Worm (Caenorhabditis elegans): ENCODE results near the gene Y57G7A.1.

Y57G7A.1 gene

ce11 chrII:1298169-1298568 lies at the start of gene Y57G7A.1:
TSS of gene Y57G7A.1 (plus strand) at chrII:1298469.
- TF ChIP-seq mls-2 (tag; optimal IDR thresholded peaks at IDR 0.05) (no peak), ces-1 (GFP tag; optimal IDR thresholded peaks at IDR 0.05) (no peak), nhr-2 (tag; optimal IDR thresholded peaks at IDR 0.05) (no peak), unc-39 (tag; optimal IDR thresholded peaks at IDR 0.05) (no peak), flh-1 (GFP tag; optimal IDR thresholded peaks at IDR 0.05) (no peak), elt-1 (tag; optimal IDR thresholded peaks at IDR 0.05; ENCODE audit: borderline replicate concordance, insufficient read depth) (no peak), ztf-11 (tag; optimal IDR thresholded peaks at IDR 0.05) (no peak), sem-2 (GFP tag; optimal IDR thresholded peaks at IDR 0.05) (no peak), lin-13 (tag; optimal IDR thresholded peaks at IDR 0.05) (no peak), nhr-28 (tag; optimal IDR thresholded peaks at IDR 0.05) (no peak), unc-120 (tag; optimal IDR thresholded peaks at IDR 0.05; ENCODE audit: poor library complexity, severe bottlenecking) (no peak), unc-62 (GFP tag; optimal IDR thresholded peaks at IDR 0.05) (no peak), zip-8 (tag; optimal IDR thresholded peaks at IDR 0.05) (no peak), hlh-1 (tag; optimal IDR thresholded peaks at IDR 0.05) (no peak)

DNA sequence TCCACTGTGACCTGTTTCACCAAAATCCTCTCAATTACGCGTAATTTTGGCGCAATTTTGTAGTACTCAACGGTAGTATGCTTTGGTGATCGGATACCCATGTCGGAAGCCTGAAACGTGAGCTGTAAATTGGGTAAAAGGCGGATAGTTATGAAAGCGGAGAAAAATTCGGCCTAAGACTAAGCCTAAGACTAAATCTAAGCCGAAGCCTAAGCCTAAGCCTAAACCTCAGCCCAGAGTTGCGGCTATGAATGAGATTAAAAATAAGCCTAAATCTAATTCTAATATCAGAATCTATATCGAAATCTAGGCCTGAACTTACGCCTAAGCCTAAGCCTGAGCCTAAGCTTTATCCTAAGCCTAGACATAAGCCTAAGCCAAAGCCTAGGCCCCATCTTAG lies 46.0 kb upstream of the Y57G7A.1 start, which contains the start of gene lin-42:
TSS of gene lin-42 (minus strand) at position 101 of the 400 bp plus-strand sequence.
- TF ChIP-seq zip-8 (tag; optimal IDR thresholded peaks at IDR 0.05) (no peak), flh-1 (GFP tag; optimal IDR thresholded peaks at IDR 0.05) (no peak), ztf-11 (tag; optimal IDR thresholded peaks at IDR 0.05) (no peak), nhr-237 (tag; optimal IDR thresholded peaks at IDR 0.05) (no peak), drap-1 (GFP tag; optimal IDR thresholded peaks at IDR 0.05) (no peak), nhr-2 (tag; optimal IDR thresholded peaks at IDR 0.05) (no peak)

ce11 chrII:1255637-1256036 lies 42.6 kb upstream of the Y57G7A.1 start, which contains the start of gene clec-119:
TSS of gene clec-119 (plus strand) at chrII:1255937.
- no peak for TF ChIP-seq drap-1 (GFP tag; optimal IDR thresholded peaks at IDR 0.05)
- no peak for TF ChIP-seq sem-2 (GFP tag; optimal IDR thresholded peaks at IDR 0.05)
- no peak for TF ChIP-seq mab-5 (tag; optimal IDR thresholded peaks at IDR 0.05)
- no peak for TF ChIP-seq lsy-2 (tag; optimal IDR thresholded peaks at IDR 0.05)
- no peak for TF ChIP-seq nhr-28 (tag; optimal IDR thresholded peaks at IDR 0.05)

DNA sequence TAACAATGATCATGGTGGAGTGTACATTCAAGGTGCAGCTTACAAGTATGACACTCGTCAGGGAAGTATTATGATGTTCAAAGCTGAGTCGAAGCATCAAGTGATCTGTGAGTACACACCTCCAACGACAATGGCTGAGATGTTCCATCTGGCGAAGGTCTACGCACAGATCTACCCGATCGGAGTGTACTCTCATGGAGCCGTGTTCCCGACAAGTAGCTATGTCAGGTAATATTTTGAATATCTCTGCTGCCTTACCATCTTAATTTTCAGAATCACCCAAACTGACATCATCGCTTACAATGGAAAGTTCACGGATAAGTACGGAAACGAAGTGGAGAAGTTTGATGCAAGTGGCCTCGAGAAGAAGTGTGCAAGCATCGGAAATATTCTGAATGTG lies 41.5 kb upstream of the Y57G7A.1 start:
- no peak for TF ChIP-seq flh-1 (GFP tag; optimal IDR thresholded peaks at IDR 0.05)
- TF ChIP-seq snpc-4 (tag; optimal IDR thresholded peaks at IDR 0.05): no peak
- no peak for TF ChIP-seq ces-1 (GFP tag; optimal IDR thresholded peaks at IDR 0.05)
- no peak for TF ChIP-seq hlh-1 (tag; optimal IDR thresholded peaks at IDR 0.05)
- no peak for TF ChIP-seq bed-3 (GFP tag; optimal IDR thresholded peaks at IDR 0.05)
- TF ChIP-seq sptf-1 (tag; optimal IDR thresholded peaks at IDR 0.05): no peak
- TF ChIP-seq nhr-237 (tag; optimal IDR thresholded peaks at IDR 0.05): no peak
- TF ChIP-seq sem-2 (GFP tag; optimal IDR thresholded peaks at IDR 0.05): no peak
- TF ChIP-seq elt-3 (tag; optimal IDR thresholded peaks at IDR 0.05): no peak
- TF ChIP-seq elt-1 (tag; optimal IDR thresholded peaks at IDR 0.05; ENCODE audit: borderline replicate concordance, insufficient read depth): no peak
- TF ChIP-seq M03D4.4 (tag; optimal IDR thresholded peaks at IDR 0.05): no peak
- TF ChIP-seq mep-1 (tag; optimal IDR thresholded peaks at IDR 0.05): no peak
- no peak for TF ChIP-seq unc-62 (GFP tag; optimal IDR thresholded peaks at IDR 0.05)

- TF ChIP-seq blmp-1 (tag; optimal IDR thresholded peaks at IDR 0.05) (no peak), nhr-2 (tag; optimal IDR thresholded peaks at IDR 0.05) (no peak), mab-5 (tag; optimal IDR thresholded peaks at IDR 0.05) (no peak), nhr-28 (tag; optimal IDR thresholded peaks at IDR 0.05) (no peak), lin-13 (tag; optimal IDR thresholded peaks at IDR 0.05) (no peak), nhr-237 (tag; optimal IDR thresholded peaks at IDR 0.05) (no peak), cnd-1 (tag; optimal IDR thresholded peaks at IDR 0.05) (no peak), hlh-1 (tag; optimal IDR thresholded peaks at IDR 0.05) (no peak), elt-3 (tag; optimal IDR thresholded peaks at IDR 0.05) (no peak), unc-120 (tag; optimal IDR thresholded peaks at IDR 0.05; ENCODE audit: poor library complexity, severe bottlenecking) (no peak), ham-2 (GFP tag; optimal IDR thresholded peaks at IDR 0.05) (no peak), sem-2 (GFP tag; optimal IDR thresholded peaks at IDR 0.05) (no peak), elt-1 (tag; optimal IDR thresholded peaks at IDR 0.05; ENCODE audit: borderline replicate concordance, insufficient read depth) (no peak), ceh-39 (tag; optimal IDR thresholded peaks at IDR 0.05) (no peak), zip-8 (tag; optimal IDR thresholded peaks at IDR 0.05) (no peak), mls-2 (tag; optimal IDR thresholded peaks at IDR 0.05) (no peak)
These were observed 39.6 kb upstream of the Y57G7A.1 start, which contains the start of gene clpr-2 for ce11 chrII:1258634-1259033. TSS of gene clpr-2 (plus strand) at chrII:1258934.

- TF ChIP-seq ceh-43 (GFP tag; optimal IDR thresholded peaks at IDR 0.05) (no peak), zip-8 (tag; optimal IDR thresholded peaks at IDR 0.05) (no peak), nhr-28 (tag; optimal IDR thresholded peaks at IDR 0.05) (no peak), nhr-12 (tag; optimal IDR thresholded peaks at IDR 0.05) (no peak), nhr-237 (tag; optimal IDR thresholded peaks at IDR 0.05) (no peak), lin-32 (GFP tag; optimal IDR thresholded peaks at IDR 0.05) (no peak)
These were observed 31.5 kb upstream of the Y57G7A.1 start, which contains the start of gene oac-30 for ce11 chrII:1266790-1267189. TSS of gene oac-30 (minus strand) at chrII:1266890.
